Worm (Caenorhabditis elegans) whole organism, L4 larva: ENCODE results near the gene T04B2.3.

ENCODE experiments used
- F44E2.7 ChIP-seq: fragments of 200-800 bp; sonication (Bioruptor generic); IDR thresholded peaks from 2 replicates; pipeline ENCODE4 v2.1.2; 2022; ENCODE audit warnings: missing genetic modification characterization, missing compliant biosample characterization
- F49E8.2 ChIP-seq: sonication (generic microtip); optimal IDR thresholded peaks from 2 replicates; lab custom pipeline; 2016; ENCODE audit warnings: missing compliant biosample characterization, mild to moderate bottlenecking, missing genetic modification characterization, borderline replicate concordance
- attf-4 ChIP-seq: sonication (generic microtip); optimal IDR thresholded peaks from 3 replicates; lab custom pipeline; 2017; ENCODE audit warnings: missing biosample characterization, missing genetic modification characterization
- ceh-44 ChIP-seq: fragments of 200-800 bp; sonication (Bioruptor generic); IDR thresholded peaks from 2 replicates; pipeline ENCODE4 v1.3.6; 2022; ENCODE audit warnings: missing genetic modification reagents, missing genetic modification characterization, missing compliant biosample characterization
- ceh-62 ChIP-seq: sonication (generic microtip); optimal IDR thresholded peaks from 2 replicates; lab custom pipeline; 2017; ENCODE audit warnings: missing biosample characterization, missing genetic modification characterization
- ceh-82 ChIP-seq: sonication (generic microtip); optimal IDR thresholded peaks from 2 replicates; lab custom pipeline; 2017; ENCODE audit warnings: missing biosample characterization, missing genetic modification characterization
- ces-1 ChIP-seq: fragments of 150-350 bp; sonication (generic microtip); optimal IDR thresholded peaks from 4 replicates; lab custom pipeline; 2014; ENCODE audit warnings: missing biosample characterization, missing genetic modification reagents, missing genetic modification characterization
- cey-2 ChIP-seq: sonication (generic microtip); optimal IDR thresholded peaks from 3 replicates; lab custom pipeline; 2017; ENCODE audit warnings: missing genetic modification characterization, mild to moderate bottlenecking, missing compliant biosample characterization, antibody characterized with exemption, borderline replicate concordance; ENCODE audit not compliant: insufficient read depth
- ctbp-1 ChIP-seq: fragments of 200-800 bp; sonication (Bioruptor generic); IDR thresholded peaks from 2 replicates; pipeline ENCODE4 v1.3.6; 2022; ENCODE audit warnings: missing genetic modification reagents, missing genetic modification characterization, missing compliant biosample characterization
- daf-16 ChIP-seq, 3 experiments: sonication (generic microtip); optimal IDR thresholded peaks; 2 replicates each; lab custom pipeline; 2016 to 2017; ENCODE audit warnings: missing genetic modification characterization in 3 of 3, missing genetic modification reagents in 3 of 3, mild to moderate bottlenecking in 2 of 3, missing compliant biosample characterization in 2 of 3, missing biosample characterization in 1 of 3, moderate library complexity in 1 of 3
- daf-8 ChIP-seq: fragments of 200-800 bp; sonication (Bioruptor generic); IDR thresholded peaks from 2 replicates; pipeline ENCODE4 v1.3.6; 2022; ENCODE audit warnings: missing genetic modification characterization, missing compliant biosample characterization
- dmd-9 ChIP-seq: fragments of 200-800 bp; sonication (Bioruptor generic); IDR thresholded peaks from 2 replicates; pipeline ENCODE4 v1.3.6; 2022; ENCODE audit warnings: missing genetic modification reagents, missing genetic modification characterization, missing compliant biosample characterization
- dve-1 ChIP-seq: sonication (generic microtip); optimal IDR thresholded peaks from 2 replicates; lab custom pipeline; 2017; ENCODE audit warnings: antibody characterized with exemption, mild to moderate bottlenecking, missing genetic modification characterization, missing compliant biosample characterization; ENCODE audit not compliant: insufficient read depth
- hif-1 ChIP-seq, 2 experiments: sonication (generic microtip); optimal IDR thresholded peaks; 2 replicates each; lab custom pipeline; 2016 to 2017; ENCODE audit warnings: missing compliant biosample characterization in 2 of 2, missing genetic modification characterization in 2 of 2, missing genetic modification reagents in 2 of 2, missing genotype in 2 of 2, mild to moderate bottlenecking in 1 of 2
- hmg-1.1 ChIP-seq: fragments of 200-800 bp; sonication (Bioruptor generic); IDR thresholded peaks from 2 replicates; pipeline ENCODE4 v1.3.6; 2022; ENCODE audit warnings: missing genetic modification reagents, missing genetic modification characterization, missing compliant biosample characterization
- lin-15B ChIP-seq: fragments of 150-350 bp; sonication (generic microtip); optimal IDR thresholded peaks from 3 replicates; lab custom pipeline; 2014; ENCODE audit warnings: missing biosample characterization, missing genetic modification characterization
- lir-3 ChIP-seq: sonication (generic microtip); optimal IDR thresholded peaks from 2 replicates; lab custom pipeline; 2016; ENCODE audit warnings: mild to moderate bottlenecking, missing genetic modification characterization, missing compliant biosample characterization
- madf-9 ChIP-seq: fragments of 200-800 bp; sonication (Bioruptor generic); conservative IDR thresholded peaks from 2 replicates; pipeline ENCODE4 v1.3.6; 2022; ENCODE audit warnings: missing genetic modification reagents, missing genetic modification characterization, missing compliant biosample characterization
- mep-1 ChIP-seq: fragments of 150-350 bp; sonication (generic microtip); optimal IDR thresholded peaks from 3 replicates; lab custom pipeline; 2014; ENCODE audit warnings: missing biosample characterization, missing genetic modification characterization
- nhr-111 ChIP-seq: fragments of 200-800 bp; sonication (Bioruptor generic); optimal IDR thresholded peaks from 2 replicates; lab custom pipeline; 2018; ENCODE audit warnings: mild to moderate bottlenecking, missing genetic modification characterization, missing compliant biosample characterization
- nhr-25 ChIP-seq: sonication (generic microtip); optimal IDR thresholded peaks from 2 replicates; lab custom pipeline; 2017; ENCODE audit warnings: missing genetic modification characterization, mild to moderate bottlenecking, missing compliant biosample characterization, antibody characterized with exemption, moderate library complexity, borderline replicate concordance; ENCODE audit not compliant: insufficient read depth
- nhr-42 ChIP-seq: fragments of 200-800 bp; sonication (Bioruptor generic); IDR thresholded peaks from 2 replicates; pipeline ENCODE4 v1.3.6; 2022; ENCODE audit warnings: missing genetic modification characterization, missing compliant biosample characterization
- nhr-48 ChIP-seq: sonication (generic microtip); optimal IDR thresholded peaks from 2 replicates; lab custom pipeline; 2016; ENCODE audit warnings: mild to moderate bottlenecking, missing genetic modification characterization, missing compliant biosample characterization
- nhr-76 ChIP-seq: fragments of 150-350 bp; optimal IDR thresholded peaks from 2 replicates; lab custom pipeline; 2014; ENCODE audit warnings: missing biosample characterization, missing genetic modification characterization
- php-3 ChIP-seq: fragments of 200-800 bp; sonication (Bioruptor generic); IDR thresholded peaks from 2 replicates; pipeline ENCODE4 v1.3.6; 2022; ENCODE audit warnings: missing genetic modification reagents, missing genetic modification characterization, missing compliant biosample characterization
- sdz-12 ChIP-seq: fragments of 200-800 bp; sonication (Bioruptor generic); optimal IDR thresholded peaks from 2 replicates; lab custom pipeline; 2018; ENCODE audit warnings: mild to moderate bottlenecking, missing genetic modification characterization, missing compliant biosample characterization
- set-16 ChIP-seq: fragments of 200-800 bp; sonication (Bioruptor generic); IDR thresholded peaks from 2 replicates; pipeline ENCODE4 v1.3.6; 2022; ENCODE audit warnings: missing genetic modification reagents, missing genetic modification characterization, missing compliant biosample characterization
- skn-1 ChIP-seq: fragments of 150-350 bp; optimal IDR thresholded peaks from 2 replicates; lab custom pipeline; 2014; ENCODE audit warnings: missing biosample characterization, missing genetic modification characterization
- snpc-1.2 ChIP-seq: fragments of 200-800 bp; sonication (Bioruptor generic); IDR thresholded peaks from 2 replicates; pipeline ENCODE4 v1.3.6; 2022; ENCODE audit warnings: missing genetic modification reagents, missing genetic modification characterization, missing compliant biosample characterization
- spr-1 ChIP-seq: sonication (generic microtip); optimal IDR thresholded peaks from 2 replicates; lab custom pipeline; 2016; ENCODE audit warnings: mild to moderate bottlenecking, missing genetic modification characterization, missing compliant biosample characterization
- spr-3 ChIP-seq: fragments of 200-800 bp; sonication (Bioruptor generic); optimal IDR thresholded peaks from 2 replicates; lab custom pipeline; 2018; ENCODE audit warnings: mild to moderate bottlenecking, missing genetic modification characterization, missing compliant biosample characterization
- tra-1 ChIP-seq: fragments of 200-800 bp; sonication (Bioruptor generic); IDR thresholded peaks from 2 replicates; pipeline ENCODE4 v1.3.6; 2022; ENCODE audit warnings: missing genetic modification reagents, missing genetic modification characterization, missing compliant biosample characterization
- unc-39 ChIP-seq: sonication (generic microtip); optimal IDR thresholded peaks from 2 replicates; lab custom pipeline; 2017; ENCODE audit warnings: missing biosample characterization, missing genetic modification characterization
- unc-62 ChIP-seq, 3 experiments: fragments of 150-350 bp in 1 of 3; sonication (generic microtip); optimal IDR thresholded peaks in 2 of 3; peaks in 1 of 3; 1 replicate in 1 of 3; 2 replicates in 2 of 3; lab custom pipeline; 2014 to 2017; ENCODE audit warnings: missing biosample characterization in 3 of 3, missing genetic modification characterization in 3 of 3, missing genetic modification reagents in 3 of 3, missing genotype in 1 of 3
- zag-1 ChIP-seq: fragments of 150-350 bp; optimal IDR thresholded peaks from 2 replicates; lab custom pipeline; 2014; ENCODE audit warnings: missing biosample characterization, missing genetic modification characterization
- zfp-3 ChIP-seq: fragments of 200-800 bp; sonication (Bioruptor generic); conservative IDR thresholded peaks from 2 replicates; pipeline ENCODE4 v1.3.6; 2022; ENCODE audit warnings: missing genetic modification reagents, missing genetic modification characterization, missing compliant biosample characterization
- ztf-7 ChIP-seq: fragments of 150-350 bp; optimal IDR thresholded peaks from 2 replicates; lab custom pipeline; 2014; ENCODE audit warnings: missing biosample characterization, missing genetic modification characterization

The T04B2.3 gene

DNA sequence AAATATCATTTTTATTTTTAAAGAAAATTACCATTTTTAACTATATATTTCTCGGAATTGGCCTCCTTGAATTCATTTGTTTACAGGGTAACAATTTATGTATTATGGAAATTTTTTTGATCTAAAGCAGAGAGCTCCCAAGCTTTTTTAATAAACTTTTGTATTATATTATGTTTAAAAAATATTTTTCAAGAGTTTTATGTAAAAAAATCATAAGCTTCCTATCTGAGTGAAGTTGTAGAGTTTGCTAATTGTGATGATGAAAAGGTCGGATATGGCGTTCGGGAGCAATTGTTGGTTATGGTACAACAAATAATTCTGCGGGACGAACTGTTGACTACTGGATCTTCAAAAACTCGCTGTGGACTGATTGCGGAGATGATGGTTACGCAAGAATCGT, 25.9 kb upstream of the T04B2.3 start, which contains the start of gene F44D12.19:
Gene F44D12.19, plus strand, starts transcription at position 301 of the 400 bp plus-strand sequence.
- no peak for TF ChIP-seq dve-1 (tag; lab: Kevin White, UChicago)
- TF ChIP-seq zfp-3 (GFP tag; lab: Robert Waterston, UW) = no peak
- no peak for TF ChIP-seq ces-1 (GFP tag; lab: Kevin White, UChicago)
- no peak for TF ChIP-seq attf-4 (tag; lab: Kevin White, UChicago)
- TF ChIP-seq nhr-25 (tag; lab: Kevin White, UChicago) = no peak
- no peak for TF ChIP-seq ceh-62
- TF ChIP-seq set-16 (GFP tag; lab: Robert Waterston, UW) = no peak
- no peak for TF ChIP-seq sdz-12 (GFP tag; lab: Kevin White, UChicago)
- TF ChIP-seq ztf-7 = no peak
- TF ChIP-seq ceh-82 (tag; lab: Kevin White, UChicago) = no peak
- no peak for TF ChIP-seq ctbp-1 (GFP tag; lab: Robert Waterston, UW)
- no peak for TF ChIP-seq lin-15B (tag; lab: Kevin White, UChicago)
- TF ChIP-seq nhr-111 (GFP tag; lab: Kevin White, UChicago) = no peak
- TF ChIP-seq F49E8.2 (tag; lab: Kevin White, UChicago) = no peak
- TF ChIP-seq nhr-76 (tag; lab: Kevin White, UChicago) = no peak

ce11 chrIV:10022991-10023390, 24.2 kb upstream of the T04B2.3 start, which contains the start of gene F44D12.8:
F44D12.8 (plus strand) TSS chrIV:10023291.
- TF ChIP-seq skn-1 (no peak), F44E2.7 (GFP tag; lab: Robert Waterston, UW) (no peak), ceh-44 (GFP tag; lab: Robert Waterston, UW) (no peak), cey-2 (tag; lab: Kevin White, UChicago) (no peak), daf-16 (GFP tag; optimal IDR thresholded peaks at IDR 0.05; lab: Kevin White, UChicago) (no peak), daf-16 (tag; optimal IDR thresholded peaks at IDR 0.05; lab: Kevin White, UChicago) (no peak), ceh-82 (tag; lab: Kevin White, UChicago) (no peak), sdz-12 (GFP tag; lab: Kevin White, UChicago) (no peak), hmg-1.1 (GFP tag; lab: Robert Waterston, UW) (no peak), nhr-25 (tag; lab: Kevin White, UChicago) (no peak), ces-1 (GFP tag; lab: Kevin White, UChicago) (no peak), set-16 (GFP tag; lab: Robert Waterston, UW) (no peak), unc-62 (GFP tag; optimal IDR thresholded peaks at IDR 0.05 in 1 of 2; lab: Kevin White, UChicago) (no peak), unc-62 (tag; optimal IDR thresholded peaks at IDR 0.05; lab: Kevin White, UChicago) (no peak), nhr-111 (GFP tag; lab: Kevin White, UChicago) (no peak), madf-9 (GFP tag; lab: Robert Waterston, UW) (no peak), nhr-48 (tag; lab: Kevin White, UChicago) (no peak), php-3 (GFP tag; lab: Robert Waterston, UW) (no peak), zfp-3 (GFP tag; lab: Robert Waterston, UW) (no peak)

ce11 chrIV:10026129-10026528, 21.1 kb upstream of the T04B2.3 start:
- no peak for TF ChIP-seq dmd-9
- no peak for TF ChIP-seq snpc-1.2 (GFP tag; lab: Robert Waterston, UW)
- no peak for TF ChIP-seq spr-1
- no peak for TF ChIP-seq daf-8 (GFP tag; lab: Robert Waterston, UW)
- TF ChIP-seq unc-39 (tag; lab: Kevin White, UChicago) = no peak
- no peak for TF ChIP-seq lir-3 (tag; lab: Kevin White, UChicago)
- no peak for TF ChIP-seq spr-3 (GFP tag; lab: Kevin White, UChicago)
- TF ChIP-seq dve-1 (tag; lab: Kevin White, UChicago) = no peak
- TF ChIP-seq, all 104 proteins: peak for 0

DNA sequence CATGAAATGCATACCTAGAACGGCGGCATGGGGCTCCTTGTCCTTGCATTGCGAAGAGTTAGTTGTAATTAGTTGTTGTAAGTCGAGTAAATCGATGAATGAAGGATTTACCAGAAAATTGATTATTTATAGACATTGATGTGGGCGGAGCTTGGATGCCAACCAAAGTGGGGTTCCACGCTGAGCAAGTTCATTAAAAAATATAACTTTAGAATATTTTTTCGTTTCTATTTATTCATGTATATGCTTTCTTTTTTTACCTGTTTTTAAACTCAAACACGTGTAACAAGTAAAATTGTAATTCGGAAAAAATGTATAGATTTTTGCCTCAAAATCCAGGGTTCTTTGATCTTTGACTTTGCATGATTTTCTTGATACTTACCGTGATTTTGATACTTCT, 19.6 kb upstream of the T04B2.3 start, which contains the start of gene gipc-2:
Gene gipc-2, minus strand, starts transcription at position 101 of the 400 bp plus-strand sequence.
- no peak for TF ChIP-seq tra-1 (GFP tag; lab: Robert Waterston, UW)
- TF ChIP-seq zag-1 = no peak
- TF ChIP-seq nhr-42 (GFP tag; lab: Robert Waterston, UW) = no peak
- no peak for TF ChIP-seq hif-1 (tag; optimal IDR thresholded peaks at IDR 0.05; lab: Kevin White, UChicago)
- no peak for TF ChIP-seq mep-1 (tag; lab: Kevin White, UChicago)
